Worm (Caenorhabditis elegans) whole organism, late embryonic: ENCODE data around the gene srt-68.

Source experiments
- C08G9.2 ChIP-seq: sonication (generic microtip); optimal IDR thresholded peaks from 2 replicates; lab custom pipeline; 2016; ENCODE audit warnings: mild to moderate bottlenecking, missing genetic modification characterization, moderate library complexity, missing compliant biosample characterization
- F13H6.1 ChIP-seq: sonication (generic microtip); optimal IDR thresholded peaks from 2 replicates; lab custom pipeline; 2016; ENCODE audit warnings: missing genetic modification characterization, missing compliant biosample characterization
- K09A11.1 ChIP-seq: sonication (generic microtip); optimal IDR thresholded peaks from 2 replicates; lab custom pipeline; 2017; ENCODE audit warnings: antibody characterized with exemption, mild to moderate bottlenecking, missing genetic modification characterization, missing compliant biosample characterization; ENCODE audit not compliant: insufficient read depth
- T23F11.4 ChIP-seq: fragments of 200-800 bp; sonication (Bioruptor generic); optimal IDR thresholded peaks from 2 replicates; lab custom pipeline; 2018; ENCODE audit warnings: mild to moderate bottlenecking, missing genetic modification characterization, missing compliant biosample characterization
- Y22D7AL.16 ChIP-seq: sonication (generic microtip); optimal IDR thresholded peaks from 2 replicates; lab custom pipeline; 2016; ENCODE audit warnings: missing genetic modification characterization, missing compliant biosample characterization
- ahr-1 ChIP-seq: sonication (generic microtip); optimal IDR thresholded peaks from 2 replicates; lab custom pipeline; 2016; ENCODE audit warnings: missing genetic modification characterization, missing compliant biosample characterization
- ceh-18 ChIP-seq: sonication (generic microtip); optimal IDR thresholded peaks from 2 replicates; lab custom pipeline; 2016; ENCODE audit warnings: missing genetic modification characterization, missing compliant biosample characterization
- ceh-19 ChIP-seq: fragments of 200-800 bp; sonication (Bioruptor generic); optimal IDR thresholded peaks from 2 replicates; lab custom pipeline; 2018; ENCODE audit warnings: mild to moderate bottlenecking, missing genetic modification characterization, missing compliant biosample characterization
- ceh-2 ChIP-seq: sonication (generic microtip); optimal IDR thresholded peaks from 2 replicates; lab custom pipeline; 2016; ENCODE audit warnings: missing genotype, missing genetic modification characterization, missing compliant biosample characterization
- ceh-24 ChIP-seq: sonication (generic microtip); optimal IDR thresholded peaks from 2 replicates; lab custom pipeline; 2016; ENCODE audit warnings: mild to moderate bottlenecking, missing genetic modification characterization, missing compliant biosample characterization
- ceh-30 ChIP-seq: fragments of 150-350 bp; optimal IDR thresholded peaks from 2 replicates; lab custom pipeline; 2014; ENCODE audit warnings: missing biosample characterization, missing genetic modification characterization
- ceh-34 ChIP-seq: sonication (generic microtip); optimal IDR thresholded peaks from 2 replicates; lab custom pipeline; 2016; ENCODE audit warnings: mild to moderate bottlenecking, missing genetic modification characterization, missing compliant biosample characterization
- ceh-45 ChIP-seq: fragments of 200-800 bp; sonication (Bioruptor generic); IDR thresholded peaks from 2 replicates; pipeline ENCODE4 v1.3.6; 2022; ENCODE audit warnings: missing genetic modification reagents, missing genetic modification characterization, missing compliant biosample characterization
- ceh-48 ChIP-seq: sonication (generic microtip); optimal IDR thresholded peaks from 2 replicates; lab custom pipeline; 2016; ENCODE audit warnings: missing genetic modification characterization, inconsistent platforms, missing compliant biosample characterization
- ceh-6 ChIP-seq: fragments of 200-800 bp; sonication (Bioruptor generic); optimal IDR thresholded peaks from 2 replicates; lab custom pipeline; 2018; ENCODE audit warnings: mild to moderate bottlenecking, missing genetic modification characterization, missing compliant biosample characterization
- ceh-9 ChIP-seq: sonication (generic microtip); optimal IDR thresholded peaks from 2 replicates; lab custom pipeline; 2016; ENCODE audit warnings: mild to moderate bottlenecking, missing genetic modification characterization, inconsistent platforms, missing compliant biosample characterization
- dmd-4 ChIP-seq: sonication (generic microtip); optimal IDR thresholded peaks from 2 replicates; lab custom pipeline; 2016; ENCODE audit warnings: borderline replicate concordance, missing genetic modification characterization, missing compliant biosample characterization
- dve-1 ChIP-seq: sonication (generic microtip); optimal IDR thresholded peaks from 2 replicates; lab custom pipeline; 2017; ENCODE audit warnings: antibody characterized with exemption, mild to moderate bottlenecking, missing genetic modification characterization, missing compliant biosample characterization
- elt-4 ChIP-seq: sonication (generic microtip); optimal IDR thresholded peaks from 2 replicates; lab custom pipeline; 2016; ENCODE audit warnings: missing genetic modification characterization, missing compliant biosample characterization
- ets-4 ChIP-seq: sonication (generic microtip); optimal IDR thresholded peaks from 2 replicates; lab custom pipeline; 2016; ENCODE audit warnings: missing genetic modification characterization, missing compliant biosample characterization
- eyg-1 ChIP-seq: sonication (generic microtip); optimal IDR thresholded peaks from 2 replicates; lab custom pipeline; 2016; ENCODE audit warnings: missing genotype, missing genetic modification characterization, missing compliant biosample characterization
- fkh-10 ChIP-seq: fragments of 150-350 bp; optimal IDR thresholded peaks from 2 replicates; lab custom pipeline; 2014; ENCODE audit warnings: missing biosample characterization, missing genetic modification reagents, missing genetic modification characterization
- fkh-6 ChIP-seq: sonication (generic microtip); optimal IDR thresholded peaks from 2 replicates; lab custom pipeline; 2016; ENCODE audit warnings: missing genetic modification characterization, missing compliant biosample characterization
- gmeb-2 ChIP-seq: sonication (generic microtip); optimal IDR thresholded peaks from 2 replicates; lab custom pipeline; 2016; ENCODE audit warnings: missing genetic modification characterization, inconsistent platforms, missing compliant biosample characterization
- hlh-13 ChIP-seq: fragments of 200-800 bp; sonication (Bioruptor generic); optimal IDR thresholded peaks from 2 replicates; lab custom pipeline; 2018; ENCODE audit warnings: mild to moderate bottlenecking, missing genetic modification characterization, missing compliant biosample characterization
- lin-11 ChIP-seq: fragments of 200-800 bp; sonication (Bioruptor generic); optimal IDR thresholded peaks from 2 replicates; lab custom pipeline; 2018; ENCODE audit warnings: mild to moderate bottlenecking, missing genetic modification characterization, missing compliant biosample characterization
- nfya-1 ChIP-seq: sonication (generic microtip); optimal IDR thresholded peaks from 2 replicates; lab custom pipeline; 2017; ENCODE audit warnings: missing genetic modification characterization, mild to moderate bottlenecking, missing compliant biosample characterization, antibody characterized with exemption, moderate library complexity
- nhr-11 ChIP-seq: fragments of 150-350 bp; optimal IDR thresholded peaks from 2 replicates; lab custom pipeline; 2014; ENCODE audit warnings: missing biosample characterization, missing genetic modification characterization
- npax-4 ChIP-seq: sonication (generic microtip); optimal IDR thresholded peaks from 2 replicates; lab custom pipeline; 2016; ENCODE audit warnings: missing genetic modification characterization, missing compliant biosample characterization
- odd-2 ChIP-seq: sonication (generic microtip); optimal IDR thresholded peaks from 2 replicates; lab custom pipeline; 2017; ENCODE audit warnings: antibody characterized with exemption, mild to moderate bottlenecking, missing genetic modification characterization, missing compliant biosample characterization
- pag-3 ChIP-seq: sonication (generic microtip); optimal IDR thresholded peaks from 2 replicates; lab custom pipeline; 2016; ENCODE audit warnings: missing compliant biosample characterization, missing genetic modification characterization, borderline replicate concordance
- pha-2 ChIP-seq: sonication (generic microtip); optimal IDR thresholded peaks from 2 replicates; lab custom pipeline; 2017; ENCODE audit warnings: mild to moderate bottlenecking, missing genetic modification characterization, missing compliant biosample characterization
- pha-4 ChIP-seq: fragments of 150-350 bp; optimal IDR thresholded peaks from 2 replicates; lab custom pipeline; 2018; ENCODE audit warnings: missing biosample characterization, missing genetic modification reagents, missing genetic modification characterization
- pros-1 ChIP-seq: fragments of 150-350 bp; optimal IDR thresholded peaks from 2 replicates; lab custom pipeline; 2014; ENCODE audit warnings: missing biosample characterization, missing genetic modification reagents, missing genetic modification characterization
- ref-2 ChIP-seq: sonication (generic microtip); optimal IDR thresholded peaks from 2 replicates; lab custom pipeline; 2016; ENCODE audit warnings: missing genetic modification characterization, missing compliant biosample characterization
- sdc-2 ChIP-seq: sonication (generic microtip); optimal IDR thresholded peaks from 2 replicates; lab custom pipeline; 2016; ENCODE audit warnings: missing genotype, missing genetic modification characterization, missing compliant biosample characterization
- sox-4 ChIP-seq: sonication (generic microtip); optimal IDR thresholded peaks from 2 replicates; lab custom pipeline; 2017; ENCODE audit warnings: mild to moderate bottlenecking, missing genetic modification characterization, inconsistent platforms, missing compliant biosample characterization
- unc-3 ChIP-seq, 2 experiments: fragments of 200-800 bp in 1 of 2; sonication (Bioruptor generic) in 1 of 2; sonication (generic microtip) in 1 of 2; conservative IDR thresholded peaks in 1 of 2; optimal IDR thresholded peaks in 1 of 2; 2 replicates each; pipeline versions ENCODE4 v1.3.6 to Lab custom; 2016 to 2022; ENCODE audit warnings: missing compliant biosample characterization in 2 of 2, missing genetic modification characterization in 2 of 2, missing genetic modification reagents in 1 of 2
- unc-42 ChIP-seq: sonication (generic microtip); optimal IDR thresholded peaks from 2 replicates; lab custom pipeline; 2016; ENCODE audit warnings: missing genotype, missing genetic modification characterization, missing compliant biosample characterization
- unc-55 ChIP-seq: sonication (generic microtip); optimal IDR thresholded peaks from 2 replicates; lab custom pipeline; 2017; ENCODE audit warnings: missing biosample characterization, missing genetic modification reagents, missing genetic modification characterization
- zip-5 ChIP-seq: sonication (generic microtip); optimal IDR thresholded peaks from 2 replicates; lab custom pipeline; 2016; ENCODE audit warnings: missing genetic modification characterization, missing compliant biosample characterization

srt-68 gene

ce11 chrV:5239404-5239803, 12.5 kb downstream of the srt-68 start, which contains the start of gene C52A10.3:
Gene C52A10.3, minus strand, starts transcription at chrV:5239504.
- TF ChIP-seq Y22D7AL.16 (no peak), ceh-6 (GFP tag; lab: Kevin White, UChicago) (no peak), dmd-4 (tag; lab: Kevin White, UChicago) (no peak), ceh-34 (tag; lab: Kevin White, UChicago) (no peak), ceh-30 (tag; lab: Kevin White, UChicago) (no peak), pag-3 (tag; lab: Kevin White, UChicago) (no peak)
- TF ChIP-seq, all 69 proteins: peak for 0

DNA sequence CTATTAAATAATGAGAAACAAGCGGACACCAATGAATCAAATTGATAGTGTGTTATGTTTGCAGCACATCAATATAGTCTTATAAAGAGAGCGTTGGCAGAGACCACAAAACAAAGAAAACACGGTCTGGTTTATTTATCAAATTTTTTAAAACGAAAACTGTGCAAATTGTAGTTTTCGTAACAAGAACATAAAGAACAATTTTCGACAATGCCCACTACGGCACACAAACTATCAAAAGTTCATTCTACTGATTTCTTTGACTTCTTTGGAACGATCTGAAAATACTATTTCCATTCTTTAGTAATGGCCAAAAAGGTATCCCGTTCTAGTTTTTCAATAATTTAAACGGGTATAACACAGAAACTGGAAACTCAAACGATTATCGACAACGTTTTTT, 14.8 kb downstream of the srt-68 start, which contains the start of gene cest-35.2:
cest-35.2 (minus strand) TSS at position 101 of the 400 bp plus-strand sequence.
- TF ChIP-seq ceh-18 (tag; lab: Kevin White, UChicago) (no peak), ets-4 (no peak), zip-5 (no peak), elt-4 (tag; lab: Kevin White, UChicago) (no peak), ref-2 (no peak), C08G9.2 (tag; lab: Kevin White, UChicago) (no peak), pha-4 (no peak), ceh-45 (no peak), pros-1 (tag; lab: Kevin White, UChicago) (no peak), F13H6.1 (no peak), npax-4 (no peak), eyg-1 (tag; lab: Kevin White, UChicago) (no peak), ahr-1 (tag; lab: Kevin White, UChicago) (no peak), ceh-30 (tag; lab: Kevin White, UChicago) (no peak), ceh-24 (no peak), sox-4 (tag; lab: Kevin White, UChicago) (no peak), nhr-11 (tag; lab: Kevin White, UChicago) (no peak), ceh-48 (tag; lab: Kevin White, UChicago) (no peak), unc-55 (GFP tag; lab: Kevin White, UChicago) (no peak)

DNA sequence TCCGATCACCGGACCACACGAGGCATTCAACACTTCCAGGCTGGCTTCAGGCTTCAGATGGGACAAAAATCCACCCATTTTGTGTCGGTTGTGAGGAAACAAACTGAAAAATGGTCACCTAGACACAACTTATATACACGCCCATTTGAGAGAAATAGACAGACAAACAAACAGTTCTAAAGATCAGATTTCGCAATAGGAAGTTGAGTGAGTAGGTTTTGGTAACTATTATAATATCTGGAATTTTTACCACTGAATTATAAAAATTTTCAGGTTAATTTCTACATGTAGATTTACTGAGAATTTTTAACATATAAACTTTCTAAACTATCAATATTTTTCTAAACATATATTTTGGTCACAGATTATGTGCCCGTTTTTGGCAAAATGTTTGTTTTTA, 18.1 kb downstream of the srt-68 start, which contains the start of gene cest-32:
cest-32 (minus strand) TSS at position 115 of the 400 bp plus-strand sequence.
- TF ChIP-seq fkh-10 (GFP tag; lab: Kevin White, UChicago), result no peak

- TF ChIP-seq ceh-30 (tag; lab: Kevin White, UChicago) (no peak), T23F11.4 (no peak), odd-2 (tag; lab: Kevin White, UChicago) (no peak), gmeb-2 (tag; lab: Kevin White, UChicago) (no peak), hlh-13 (GFP tag; lab: Kevin White, UChicago) (no peak), lin-11 (no peak), fkh-6 (tag; lab: Kevin White, UChicago) (no peak), unc-3 (GFP tag; conservative IDR thresholded peaks at IDR 0.05; lab: Robert Waterston, UW) (no peak), unc-3 (tag; optimal IDR thresholded peaks at IDR 0.05; lab: Kevin White, UChicago) (no peak), unc-42 (tag; lab: Kevin White, UChicago) (no peak), elt-4 (tag; lab: Kevin White, UChicago) (no peak), npax-4 (no peak), ceh-9 (tag; lab: Kevin White, UChicago) (no peak), nfya-1 (tag; lab: Kevin White, UChicago) (no peak), ceh-19 (GFP tag; lab: Kevin White, UChicago) (no peak), dve-1 (tag; lab: Kevin White, UChicago) (no peak), pha-2 (tag; lab: Kevin White, UChicago) (no peak), ceh-18 (tag; lab: Kevin White, UChicago) (no peak), sdc-2 (tag; lab: Kevin White, UChicago) (no peak), ceh-2 (tag; lab: Kevin White, UChicago) (no peak), K09A11.1 (no peak)
Measured at ce11 chrV:5228513-5228912, 23.4 kb downstream of the srt-68 start.
